Fruit fly (Drosophila melanogaster) whole organism, larva: Measurements from ENCODE around the gene tadr.

Experiments
- noc ChIP-seq: fragments of 200-800 bp; sonication (Bioruptor generic); optimal IDR thresholded peaks from 3 replicates; lab custom pipeline; 2019; ENCODE audit warnings: missing biosample characterization, mild to moderate bottlenecking, missing genetic modification characterization, moderate library complexity

The tadr gene

dm6 chr2L:21075105-21075504 lies at the start of gene tadr:
Gene tadr, plus strand, starts transcription at chr2L:21075405.
- no peak for TF ChIP-seq noc (tag; lab: Kevin White, UChicago)

dm6 chr2L:21026597-21026996 lies 48.6 kb upstream of the tadr start:
- TF ChIP-seq noc (tag; lab: Kevin White, UChicago) = no peak

dm6 chr2L:21029154-21029553 lies 46.1 kb upstream of the tadr start:
- no peak for TF ChIP-seq noc (tag; lab: Kevin White, UChicago)

dm6 chr2L:21029749-21030148 lies 45.5 kb upstream of the tadr start:
- peak; percentile 55 for TF ChIP-seq noc (tag; lab: Kevin White, UChicago)

- TF ChIP-seq noc (tag; lab: Kevin White, UChicago) = no peak
Observed at dm6 chr2L:21030235-21030634, 45.0 kb upstream of the tadr start.

- TF ChIP-seq noc (tag; lab: Kevin White, UChicago) = no peak
Observed at dm6 chr2L:21033315-21033714, 41.9 kb upstream of the tadr start.

dm6 chr2L:21034388-21034787 lies 40.8 kb upstream of the tadr start:
- no peak for TF ChIP-seq noc (tag; lab: Kevin White, UChicago)

- no peak for TF ChIP-seq noc (tag; lab: Kevin White, UChicago)
Observed at dm6 chr2L:21035704-21036369, 39.4 kb upstream of the tadr start.

dm6 chr2L:21037723-21038122 lies 37.5 kb upstream of the tadr start:
- TF ChIP-seq noc (tag; lab: Kevin White, UChicago) = no peak

- no peak for TF ChIP-seq noc (tag; lab: Kevin White, UChicago)
Observed at dm6 chr2L:21038723-21039122, 36.5 kb upstream of the tadr start.

- TF ChIP-seq noc (tag; lab: Kevin White, UChicago) = no peak
Observed at dm6 chr2L:21039569-21040159, 35.5 kb upstream of the tadr start.

dm6 chr2L:21040719-21041118 lies 34.5 kb upstream of the tadr start:
- TF ChIP-seq noc (tag; lab: Kevin White, UChicago) = no peak

dm6 chr2L:21051873-21052736 lies 23.1 kb upstream of the tadr start, which contains the start of gene CG42238:
Gene CG42238, minus strand, starts transcription at chr2L:21052164.
- TF ChIP-seq noc (tag; lab: Kevin White, UChicago) = no peak

dm6 chr2L:21052783-21053463 lies 22.3 kb upstream of the tadr start, which contains the start of gene Itgbn:
Gene Itgbn, plus strand, starts transcription at chr2L:21053033.
- TF ChIP-seq noc (tag; lab: Kevin White, UChicago) = no peak

- peak; percentile 23 for TF ChIP-seq noc (tag; lab: Kevin White, UChicago)
Observed at dm6 chr2L:21053623-21054022, 21.6 kb upstream of the tadr start.

- no peak for TF ChIP-seq noc (tag; lab: Kevin White, UChicago)
Observed at dm6 chr2L:21061591-21061990, 13.6 kb upstream of the tadr start.
